Worm (Caenorhabditis elegans) whole organism, late embryonic: ENCODE data around the gene C44F1.1.

Experiments
- C08G9.2 ChIP-seq: sonication (generic microtip); optimal IDR thresholded peaks from 2 replicates; lab custom pipeline; 2016; ENCODE audit warnings: mild to moderate bottlenecking, missing genetic modification characterization, moderate library complexity, missing compliant biosample characterization
- K02D7.2 ChIP-seq: sonication (generic microtip); optimal IDR thresholded peaks from 2 replicates; lab custom pipeline; 2017; ENCODE audit warnings: mild to moderate bottlenecking, missing genetic modification characterization, missing compliant biosample characterization
- ahr-1 ChIP-seq: sonication (generic microtip); optimal IDR thresholded peaks from 2 replicates; lab custom pipeline; 2016; ENCODE audit warnings: missing genetic modification characterization, missing compliant biosample characterization
- ama-1 ChIP-seq: fragments of 150-350 bp; optimal IDR thresholded peaks from 2 replicates; lab custom pipeline; 2014
- ceh-18 ChIP-seq: sonication (generic microtip); optimal IDR thresholded peaks from 2 replicates; lab custom pipeline; 2016; ENCODE audit warnings: missing genetic modification characterization, missing compliant biosample characterization
- ceh-19 ChIP-seq: fragments of 200-800 bp; sonication (Bioruptor generic); optimal IDR thresholded peaks from 2 replicates; lab custom pipeline; 2018; ENCODE audit warnings: mild to moderate bottlenecking, missing genetic modification characterization, missing compliant biosample characterization
- ceh-2 ChIP-seq: sonication (generic microtip); optimal IDR thresholded peaks from 2 replicates; lab custom pipeline; 2016; ENCODE audit warnings: missing genotype, missing genetic modification characterization, missing compliant biosample characterization
- ceh-22 ChIP-seq: sonication (generic microtip); optimal IDR thresholded peaks from 2 replicates; lab custom pipeline; 2017; ENCODE audit warnings: missing biosample characterization, missing genetic modification characterization
- ceh-24 ChIP-seq: sonication (generic microtip); optimal IDR thresholded peaks from 2 replicates; lab custom pipeline; 2016; ENCODE audit warnings: mild to moderate bottlenecking, missing genetic modification characterization, missing compliant biosample characterization
- ceh-30 ChIP-seq: fragments of 150-350 bp; optimal IDR thresholded peaks from 2 replicates; lab custom pipeline; 2014; ENCODE audit warnings: missing biosample characterization, missing genetic modification characterization
- ceh-31 ChIP-seq: sonication (generic microtip); optimal IDR thresholded peaks from 2 replicates; lab custom pipeline; 2016; ENCODE audit warnings: missing genetic modification characterization, missing compliant biosample characterization
- ceh-45 ChIP-seq: fragments of 200-800 bp; sonication (Bioruptor generic); IDR thresholded peaks from 2 replicates; pipeline ENCODE4 v1.3.6; 2022; ENCODE audit warnings: missing genetic modification reagents, missing genetic modification characterization, missing compliant biosample characterization
- che-1 ChIP-seq: sonication (generic microtip); optimal IDR thresholded peaks from 2 replicates; lab custom pipeline; 2016; ENCODE audit warnings: mild to moderate bottlenecking, missing genetic modification characterization, missing compliant biosample characterization
- dmd-4 ChIP-seq: sonication (generic microtip); optimal IDR thresholded peaks from 2 replicates; lab custom pipeline; 2016; ENCODE audit warnings: borderline replicate concordance, missing genetic modification characterization, missing compliant biosample characterization
- elt-4 ChIP-seq: sonication (generic microtip); optimal IDR thresholded peaks from 2 replicates; lab custom pipeline; 2016; ENCODE audit warnings: missing genetic modification characterization, missing compliant biosample characterization
- eyg-1 ChIP-seq: sonication (generic microtip); optimal IDR thresholded peaks from 2 replicates; lab custom pipeline; 2016; ENCODE audit warnings: missing genotype, missing genetic modification characterization, missing compliant biosample characterization
- fkh-10 ChIP-seq: fragments of 150-350 bp; optimal IDR thresholded peaks from 2 replicates; lab custom pipeline; 2014; ENCODE audit warnings: missing biosample characterization, missing genetic modification reagents, missing genetic modification characterization
- fkh-6 ChIP-seq: sonication (generic microtip); optimal IDR thresholded peaks from 2 replicates; lab custom pipeline; 2016; ENCODE audit warnings: missing genetic modification characterization, missing compliant biosample characterization
- gmeb-2 ChIP-seq: sonication (generic microtip); optimal IDR thresholded peaks from 2 replicates; lab custom pipeline; 2016; ENCODE audit warnings: missing genetic modification characterization, inconsistent platforms, missing compliant biosample characterization
- hlh-15 ChIP-seq: sonication (generic microtip); optimal IDR thresholded peaks from 2 replicates; lab custom pipeline; 2016; ENCODE audit warnings: missing genetic modification characterization, missing compliant biosample characterization
- hlh-30 ChIP-seq: sonication (generic microtip); optimal IDR thresholded peaks from 2 replicates; lab custom pipeline; 2017; ENCODE audit warnings: antibody characterized with exemption, missing genetic modification characterization, missing compliant biosample characterization; ENCODE audit not compliant: insufficient read depth
- hlh-8 ChIP-seq: sonication (generic microtip); optimal IDR thresholded peaks from 2 replicates; lab custom pipeline; 2016; ENCODE audit warnings: missing genotype, missing genetic modification characterization, missing compliant biosample characterization
- lim-6 ChIP-seq: sonication (generic microtip); optimal IDR thresholded peaks from 2 replicates; lab custom pipeline; 2016; ENCODE audit warnings: missing genetic modification characterization, missing compliant biosample characterization
- nfya-1 ChIP-seq: sonication (generic microtip); optimal IDR thresholded peaks from 2 replicates; lab custom pipeline; 2017; ENCODE audit warnings: missing genetic modification characterization, mild to moderate bottlenecking, missing compliant biosample characterization, antibody characterized with exemption, moderate library complexity
- nhr-11 ChIP-seq: fragments of 150-350 bp; optimal IDR thresholded peaks from 2 replicates; lab custom pipeline; 2014; ENCODE audit warnings: missing biosample characterization, missing genetic modification characterization
- pat-9 ChIP-seq: fragments of 200-800 bp; sonication (Bioruptor generic); optimal IDR thresholded peaks from 2 replicates; lab custom pipeline; 2018; ENCODE audit warnings: mild to moderate bottlenecking, missing genetic modification characterization, moderate library complexity, missing compliant biosample characterization
- pax-1 ChIP-seq: fragments of 150-350 bp; optimal IDR thresholded peaks from 2 replicates; lab custom pipeline; 2014; ENCODE audit warnings: missing biosample characterization, missing genetic modification characterization
- pha-2 ChIP-seq: sonication (generic microtip); optimal IDR thresholded peaks from 2 replicates; lab custom pipeline; 2017; ENCODE audit warnings: mild to moderate bottlenecking, missing genetic modification characterization, missing compliant biosample characterization
- pha-4 ChIP-seq: fragments of 150-350 bp; optimal IDR thresholded peaks from 2 replicates; lab custom pipeline; 2018; ENCODE audit warnings: missing biosample characterization, missing genetic modification reagents, missing genetic modification characterization
- pqm-1 ChIP-seq: sonication (generic microtip); optimal IDR thresholded peaks from 2 replicates; lab custom pipeline; 2016; ENCODE audit warnings: missing genetic modification characterization, missing compliant biosample characterization
- pros-1 ChIP-seq: fragments of 150-350 bp; optimal IDR thresholded peaks from 2 replicates; lab custom pipeline; 2014; ENCODE audit warnings: missing biosample characterization, missing genetic modification reagents, missing genetic modification characterization
- ref-2 ChIP-seq: sonication (generic microtip); optimal IDR thresholded peaks from 2 replicates; lab custom pipeline; 2016; ENCODE audit warnings: missing genetic modification characterization, missing compliant biosample characterization
- rnt-1 ChIP-seq: sonication (generic microtip); optimal IDR thresholded peaks from 2 replicates; lab custom pipeline; 2016; ENCODE audit warnings: missing genetic modification characterization, missing compliant biosample characterization
- sdc-2 ChIP-seq: sonication (generic microtip); optimal IDR thresholded peaks from 2 replicates; lab custom pipeline; 2016; ENCODE audit warnings: missing genotype, missing genetic modification characterization, missing compliant biosample characterization
- tbx-2 ChIP-seq: sonication (generic microtip); optimal IDR thresholded peaks from 2 replicates; lab custom pipeline; 2016; ENCODE audit warnings: missing genetic modification characterization, missing compliant biosample characterization
- tbx-7 ChIP-seq: sonication (generic microtip); optimal IDR thresholded peaks from 2 replicates; lab custom pipeline; 2016; ENCODE audit warnings: missing genotype, missing genetic modification characterization, missing compliant biosample characterization
- unc-3 ChIP-seq, 2 experiments: fragments of 200-800 bp in 1 of 2; sonication (Bioruptor generic) in 1 of 2; sonication (generic microtip) in 1 of 2; conservative IDR thresholded peaks in 1 of 2; optimal IDR thresholded peaks in 1 of 2; 2 replicates each; pipeline versions ENCODE4 v1.3.6 to Lab custom; 2016 to 2022; ENCODE audit warnings: missing compliant biosample characterization in 2 of 2, missing genetic modification characterization in 2 of 2, missing genetic modification reagents in 1 of 2
- unc-86 ChIP-seq: sonication (generic microtip); optimal IDR thresholded peaks from 2 replicates; lab custom pipeline; 2016; ENCODE audit warnings: missing genetic modification characterization, missing compliant biosample characterization
- zip-5 ChIP-seq: sonication (generic microtip); optimal IDR thresholded peaks from 2 replicates; lab custom pipeline; 2016; ENCODE audit warnings: missing genetic modification characterization, missing compliant biosample characterization
- ztf-16 ChIP-seq: sonication (generic microtip); optimal IDR thresholded peaks from 2 replicates; lab custom pipeline; 2017; ENCODE audit warnings: missing genetic modification characterization, missing compliant biosample characterization

Gene C44F1.1

ce11 chrIII:3801379-3801894, 36.1 kb upstream of the C44F1.1 start (continued):
- peak; percentile 86 for TF ChIP-seq tbx-2 (tag; lab: Kevin White, UChicago)
- peak; percentile 53 for TF ChIP-seq sdc-2 (tag; lab: Kevin White, UChicago)
- TF ChIP-seq ceh-22 (tag; lab: Kevin White, UChicago): no peak
- TF ChIP-seq ceh-24: no peak
- no peak for TF ChIP-seq elt-4 (tag; lab: Kevin White, UChicago)
- TF ChIP-seq ceh-19: no peak
- no peak for TF ChIP-seq fkh-6 (tag; lab: Kevin White, UChicago)
- TF ChIP-seq ceh-30 (tag; lab: Kevin White, UChicago): peak; percentile 94
- peak; percentile 95 for TF ChIP-seq pros-1 (tag; lab: Kevin White, UChicago)
- no peak for TF ChIP-seq zip-5 (tag; lab: Kevin White, UChicago)
- peak; percentile 41 for TF ChIP-seq C08G9.2 (tag; lab: Kevin White, UChicago)
- TF ChIP-seq hlh-15 (tag; lab: Kevin White, UChicago): no peak
- TF ChIP-seq dmd-4 (tag; lab: Kevin White, UChicago): peak; percentile 81
- no peak for TF ChIP-seq ahr-1 (tag; lab: Kevin White, UChicago)
- TF ChIP-seq eyg-1 (tag; lab: Kevin White, UChicago): no peak
- no peak for TF ChIP-seq che-1 (tag; lab: Kevin White, UChicago)
- no peak for TF ChIP-seq gmeb-2 (tag; lab: Kevin White, UChicago)
- TF ChIP-seq ama-1: peak; percentile 30
- TF ChIP-seq pax-1: peak; percentile 78
- TF ChIP-seq ceh-45 (GFP tag; lab: Robert Waterston, UW): no peak
- TF ChIP-seq unc-3 (GFP tag; conservative IDR thresholded peaks at IDR 0.05; lab: Robert Waterston, UW): no peak
- no peak for TF ChIP-seq unc-3 (tag; optimal IDR thresholded peaks at IDR 0.05; lab: Kevin White, UChicago)
- no peak for TF ChIP-seq K02D7.2 (tag; lab: Kevin White, UChicago)
- peak; percentile 98 for TF ChIP-seq nfya-1 (tag; lab: Kevin White, UChicago)
- peak; percentile 96 for TF ChIP-seq ceh-18 (tag; lab: Kevin White, UChicago)
- no peak for TF ChIP-seq ztf-16 (tag; lab: Kevin White, UChicago)
- TF ChIP-seq rnt-1 (tag; lab: Kevin White, UChicago): peak; percentile 96
- TF ChIP-seq ref-2 (tag; lab: Kevin White, UChicago): peak; percentile 91
- peak; percentile 20 for TF ChIP-seq tbx-7 (tag; lab: Kevin White, UChicago)
- peak; percentile 43 for TF ChIP-seq pat-9 (tag; lab: Kevin White, UChicago)
- TF ChIP-seq pqm-1: peak; percentile 13
- peak; percentile 37 for TF ChIP-seq lim-6 (tag; lab: Kevin White, UChicago)
- TF ChIP-seq hlh-30 (tag; lab: Kevin White, UChicago): peak; percentile 100
- no peak for TF ChIP-seq nhr-11 (tag; lab: Kevin White, UChicago)
- TF ChIP-seq unc-86: peak; percentile 62
- no peak for TF ChIP-seq pha-2 (tag; lab: Kevin White, UChicago)
- TF ChIP-seq hlh-8 (tag; lab: Kevin White, UChicago): peak; percentile 37
- no peak for TF ChIP-seq fkh-10 (GFP tag; lab: Kevin White, UChicago)

- no peak for TF ChIP-seq ceh-31 (tag; lab: Kevin White, UChicago)
- no peak for TF ChIP-seq zip-5 (tag; lab: Kevin White, UChicago)
- no peak for TF ChIP-seq ceh-22 (tag; lab: Kevin White, UChicago)
- no peak for TF ChIP-seq ceh-2 (tag; lab: Kevin White, UChicago)
- TF ChIP-seq pqm-1: no peak
- no peak for TF ChIP-seq pha-4 (tag; lab: Kevin White, UChicago)
- no peak for TF ChIP-seq unc-3 (GFP tag; conservative IDR thresholded peaks at IDR 0.05; lab: Robert Waterston, UW)
- TF ChIP-seq unc-3 (tag; optimal IDR thresholded peaks at IDR 0.05; lab: Kevin White, UChicago): no peak
- no peak for TF ChIP-seq ceh-18 (tag; lab: Kevin White, UChicago)
Measured at ce11 chrIII:3800934-3801252, 35.5 kb upstream of the C44F1.1 start.
